Fruit fly (Drosophila melanogaster) Kc167 (cell line): ENCODE data around the gene CG43843.

Experiments used
- h ChIP-seq: fragments of >200 bp; optimal IDR thresholded peaks from 3 replicates; lab custom pipeline; 2018; ENCODE audit warnings: missing external identifiers
- insv ChIP-seq: fragments of >200 bp; optimal IDR thresholded peaks from 3 replicates; lab custom pipeline; 2018; ENCODE audit warnings: missing external identifiers

dm6 chrX:18415115-18415514, 45.1 kb downstream of the CG43843 start, which contains the start of gene CG15056:
- TF ChIP-seq insv (lab: Kevin White, UChicago) (no peak), h (no peak)
